Worm (Caenorhabditis elegans) whole organism, midembryonic: Measurements from ENCODE around the gene pdha-1.

Source experiments
- T22C8.4 ChIP-seq: fragments of 200-800 bp; sonication (Bioruptor generic); IDR thresholded peaks from 2 replicates; pipeline ENCODE4 v1.3.6; 2022; ENCODE audit warnings: missing genetic modification characterization, missing compliant biosample characterization
- cog-1 ChIP-seq: sonication (generic microtip); optimal IDR thresholded peaks from 2 replicates; lab custom pipeline; 2016; ENCODE audit warnings: missing genetic modification characterization, missing compliant biosample characterization
- flt-1 ChIP-seq: fragments of 200-800 bp; sonication (Bioruptor generic); IDR thresholded peaks from 2 replicates; pipeline ENCODE4 v1.3.6; 2022; ENCODE audit warnings: missing genetic modification characterization, missing compliant biosample characterization
- klf-2 ChIP-seq: fragments of 200-800 bp; sonication (Bioruptor generic); conservative IDR thresholded peaks from 2 replicates; pipeline ENCODE4 v1.3.6; 2022; ENCODE audit warnings: missing genetic modification reagents, missing genetic modification characterization, missing compliant biosample characterization
- med-1 ChIP-seq: sonication (generic microtip); optimal IDR thresholded peaks from 2 replicates; lab custom pipeline; 2017; ENCODE audit warnings: missing genetic modification characterization, mild to moderate bottlenecking, missing compliant biosample characterization, antibody characterized with exemption, missing genetic modification reagents; ENCODE audit not compliant: insufficient read depth
- tab-1 ChIP-seq: fragments of 200-800 bp; sonication (Bioruptor generic); IDR thresholded peaks from 2 replicates; pipeline ENCODE4 v1.3.6; 2022; ENCODE audit warnings: missing genetic modification characterization, missing compliant biosample characterization
- ztf-23 ChIP-seq: fragments of 200-800 bp; sonication (Bioruptor generic); IDR thresholded peaks from 2 replicates; pipeline ENCODE4 v1.3.6; 2022; ENCODE audit warnings: missing genetic modification reagents, missing genetic modification characterization, missing compliant biosample characterization
- ztf-29 ChIP-seq: fragments of 200-800 bp; sonication (Bioruptor generic); IDR thresholded peaks from 2 replicates; pipeline ENCODE4 v1.3.6; 2022; ENCODE audit warnings: missing genetic modification reagents, missing genetic modification characterization, missing compliant biosample characterization

DNA sequence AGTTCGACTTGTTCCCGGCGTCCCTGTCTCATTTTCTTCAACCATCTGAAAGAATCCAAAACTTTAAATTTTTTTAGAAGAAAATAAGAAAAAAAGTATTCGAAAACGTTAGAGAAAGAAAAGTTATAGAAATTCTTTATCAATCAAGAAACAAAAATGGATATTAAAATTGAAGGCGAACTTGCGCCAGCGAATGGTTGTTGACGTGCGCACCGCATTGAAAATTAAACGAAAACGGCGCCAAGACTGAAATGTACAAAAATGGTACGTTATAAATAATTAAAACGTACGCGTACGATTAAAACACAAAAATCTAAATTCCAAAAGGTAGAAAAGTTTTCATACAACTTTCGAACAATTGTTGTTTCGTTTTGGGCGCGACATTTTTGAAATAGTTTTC, 20.7 kb downstream of the pdha-1 start, which contains the start of gene K02C4.3:
- TF ChIP-seq klf-2 (no peak), flt-1 (GFP tag; lab: Robert Waterston, UW) (no peak), ztf-23 (GFP tag; lab: Robert Waterston, UW) (no peak), T22C8.4 (GFP tag; lab: Robert Waterston, UW) (no peak), med-1 (GFP tag; lab: Kevin White, UChicago) (no peak), tab-1 (GFP tag; lab: Robert Waterston, UW) (no peak), cog-1 (no peak), ztf-29 (GFP tag; lab: Robert Waterston, UW) (no peak)
